Worm (Caenorhabditis elegans) whole organism, L2 larva: ENCODE measurements around the gene mxl-2.
A peak's percentile ranks its signal among the peaks of the same experiment; 100 is the strongest.

ENCODE experiments used
- ZK546.5 ChIP-seq: sonication (generic microtip); optimal IDR thresholded peaks from 2 replicates; lab custom pipeline; 2017; ENCODE audit warnings: missing biosample characterization, missing genetic modification characterization
- ama-1 ChIP-seq: fragments of 150-350 bp; optimal IDR thresholded peaks from 2 replicates; lab custom pipeline; 2018; ENCODE audit warnings: inconsistent platforms
- crh-2 ChIP-seq: sonication (generic microtip); optimal IDR thresholded peaks from 2 replicates; lab custom pipeline; 2017; ENCODE audit warnings: missing biosample characterization, missing genetic modification characterization
- dmd-4 ChIP-seq: sonication (generic microtip); optimal IDR thresholded peaks from 2 replicates; lab custom pipeline; 2017; ENCODE audit warnings: missing biosample characterization, missing genetic modification characterization
- elt-1 ChIP-seq: fragments of 150-350 bp; optimal IDR thresholded peaks from 2 replicates; lab custom pipeline; 2014; ENCODE audit warnings: missing biosample characterization, missing genetic modification characterization
- fos-1 ChIP-seq: fragments of 150-350 bp; optimal IDR thresholded peaks from 2 replicates; lab custom pipeline; 2014; ENCODE audit warnings: missing biosample characterization, missing genetic modification characterization
- gmeb-1 ChIP-seq: fragments of 150-350 bp; optimal IDR thresholded peaks from 2 replicates; lab custom pipeline; 2014; ENCODE audit warnings: missing biosample characterization, missing genetic modification characterization
- lin-11 ChIP-seq: fragments of 150-350 bp; sonication (generic microtip); optimal IDR thresholded peaks from 2 replicates; lab custom pipeline; 2014; ENCODE audit warnings: missing biosample characterization, missing genetic modification characterization, inconsistent platforms, mixed read lengths
- lin-39 ChIP-seq: fragments of 150-350 bp; optimal IDR thresholded peaks from 2 replicates; lab custom pipeline; 2014; ENCODE audit warnings: missing biosample characterization, missing genetic modification reagents, missing genetic modification characterization
- lsy-2 ChIP-seq, 2 experiments: fragments of 150-350 bp in 1 of 2; sonication (generic microtip) in 1 of 2; optimal IDR thresholded peaks; 2 replicates each; lab custom pipeline; 2014 to 2017; ENCODE audit warnings: missing biosample characterization in 2 of 2, missing genetic modification characterization in 2 of 2
- mab-5 ChIP-seq: fragments of 150-350 bp; optimal IDR thresholded peaks from 2 replicates; lab custom pipeline; 2014; ENCODE audit warnings: missing biosample characterization, missing genetic modification characterization
- mbf-1 ChIP-seq: sonication (generic microtip); optimal IDR thresholded peaks from 2 replicates; lab custom pipeline; 2017; ENCODE audit warnings: missing biosample characterization, missing genetic modification characterization
- mdl-1 ChIP-seq, 2 experiments: fragments of 150-350 bp in 1 of 2; sonication (generic microtip) in 1 of 2; optimal IDR thresholded peaks; 2 replicates each; lab custom pipeline; 2017; ENCODE audit warnings: missing biosample characterization in 2 of 2, missing genetic modification characterization in 2 of 2
- nhr-10 ChIP-seq: sonication (generic microtip); optimal IDR thresholded peaks from 2 replicates; lab custom pipeline; 2017; ENCODE audit warnings: missing biosample characterization, missing genetic modification characterization
- nhr-11 ChIP-seq: fragments of 150-350 bp; optimal IDR thresholded peaks from 2 replicates; lab custom pipeline; 2014; ENCODE audit warnings: missing biosample characterization, missing genetic modification characterization
- nhr-237 ChIP-seq: fragments of 150-350 bp; optimal IDR thresholded peaks from 2 replicates; lab custom pipeline; 2014; ENCODE audit warnings: missing biosample characterization, missing genetic modification characterization
- sem-4 ChIP-seq: fragments of 150-350 bp; optimal IDR thresholded peaks from 2 replicates; lab custom pipeline; 2014; ENCODE audit warnings: missing biosample characterization, missing genetic modification reagents, missing genetic modification characterization
- sma-3 ChIP-seq: sonication (generic microtip); optimal IDR thresholded peaks from 2 replicates; lab custom pipeline; 2016; ENCODE audit warnings: missing genetic modification reagents, missing genetic modification characterization, missing compliant biosample characterization
- sma-9 ChIP-seq, 2 experiments: fragments of 150-350 bp in 1 of 2; sonication (generic microtip) in 1 of 2; optimal IDR thresholded peaks; 2 replicates each; lab custom pipeline; 2014 to 2016; ENCODE audit warnings: missing genetic modification characterization in 2 of 2, mild to moderate bottlenecking in 1 of 2, missing biosample characterization in 1 of 2, missing compliant biosample characterization in 1 of 2, missing genetic modification reagents in 1 of 2, moderate library complexity in 1 of 2
- unc-55 ChIP-seq: fragments of 150-350 bp; sonication (generic microtip); optimal IDR thresholded peaks from 3 replicates; lab custom pipeline; 2014; ENCODE audit warnings: missing biosample characterization, missing genetic modification reagents, missing genetic modification characterization
- unc-62 ChIP-seq: fragments of 150-350 bp; optimal IDR thresholded peaks from 2 replicates; lab custom pipeline; 2014; ENCODE audit warnings: missing biosample characterization, missing genetic modification reagents, missing genetic modification characterization

The mxl-2 gene

DNA sequence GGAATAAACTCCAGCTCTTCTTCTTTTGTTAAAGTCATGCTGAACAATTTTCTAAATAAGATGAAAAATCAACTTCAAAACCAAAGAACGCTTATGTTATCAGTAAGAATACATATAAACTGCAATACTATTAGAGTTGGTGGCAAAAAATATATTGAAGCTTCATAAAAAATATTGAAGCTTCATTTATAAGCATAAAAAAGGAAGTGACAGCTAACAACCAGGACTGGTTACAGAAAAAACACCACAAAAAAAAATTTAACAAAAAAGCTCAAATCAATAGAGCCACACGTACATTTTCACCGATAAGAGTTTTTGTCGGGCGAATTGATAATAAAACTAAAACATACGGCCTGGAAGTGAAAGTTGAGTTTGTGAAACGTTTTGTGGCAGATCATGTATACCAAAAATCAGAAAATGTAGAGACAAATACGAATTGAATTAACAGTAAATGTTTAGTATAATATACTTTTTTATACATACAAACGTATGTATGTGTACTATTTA, 40.3 kb downstream of the mxl-2 start, which contains the start of gene sqst-5:
Gene sqst-5, minus strand, starts transcription at position 51 of the 507 bp plus-strand sequence.
- TF ChIP-seq sma-3 (GFP tag; lab: Kevin White, UChicago), result no peak
- peak; percentile 4 for TF ChIP-seq gmeb-1 (tag; lab: Kevin White, UChicago)
- no peak for TF ChIP-seq lin-11 (tag; lab: Kevin White, UChicago)
- no peak for TF ChIP-seq crh-2 (tag; lab: Kevin White, UChicago)
- TF ChIP-seq fos-1 (tag; lab: Kevin White, UChicago), result peak; percentile 65

DNA sequence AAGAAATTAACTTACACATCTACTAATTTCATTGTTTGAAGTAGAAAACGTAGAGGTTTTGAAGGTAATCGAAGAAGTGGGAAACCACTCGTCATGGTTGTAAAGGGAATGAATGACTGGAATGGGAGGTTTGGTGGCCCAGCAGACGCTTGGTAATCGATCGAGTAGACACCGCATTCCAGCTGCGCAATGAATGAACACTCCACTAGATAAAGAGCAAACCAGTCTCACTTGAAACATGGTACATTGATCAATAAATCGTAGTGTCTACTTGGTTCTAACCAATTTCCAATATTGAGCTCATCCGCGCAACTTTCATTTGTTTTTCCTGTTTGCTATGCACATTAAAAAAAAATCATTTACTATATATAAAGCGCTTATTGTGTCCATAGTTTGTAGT, 41.6 kb downstream of the mxl-2 start, which contains the start of gene fbxb-84:
Gene fbxb-84, minus strand, starts transcription at position 101 of the 400 bp plus-strand sequence.
- no peak for TF ChIP-seq mbf-1 (tag; lab: Kevin White, UChicago)
- no peak for TF ChIP-seq ZK546.5 (tag; lab: Kevin White, UChicago)

DNA sequence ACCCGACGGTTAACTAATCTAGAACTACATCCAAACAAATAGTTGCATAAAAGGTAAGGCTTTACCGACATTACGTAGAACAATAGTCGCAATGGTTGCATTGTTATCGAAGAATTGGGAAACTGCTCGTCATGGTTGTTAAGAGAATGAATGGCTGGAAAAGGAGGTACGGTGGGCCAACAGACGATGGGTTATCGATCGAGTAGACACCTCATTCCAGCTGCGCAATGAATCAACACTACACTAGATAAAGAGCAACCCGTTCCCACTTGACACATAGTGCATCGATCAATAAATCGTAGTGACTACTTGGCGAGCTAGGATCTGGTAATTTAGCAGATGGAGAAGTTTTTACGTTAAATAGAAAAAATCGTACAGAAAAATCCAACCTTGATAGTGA, 42.9 kb downstream of the mxl-2 start, which contains the start of the genes T17A3.12 and fbxb-83:
Gene T17A3.12, minus strand, starts transcription at position 101 of the 400 bp plus-strand sequence.
Gene fbxb-83, minus strand, starts transcription at position 134 of the 400 bp plus-strand sequence.
- TF ChIP-seq mab-5 (tag; lab: Kevin White, UChicago), result no peak

DNA sequence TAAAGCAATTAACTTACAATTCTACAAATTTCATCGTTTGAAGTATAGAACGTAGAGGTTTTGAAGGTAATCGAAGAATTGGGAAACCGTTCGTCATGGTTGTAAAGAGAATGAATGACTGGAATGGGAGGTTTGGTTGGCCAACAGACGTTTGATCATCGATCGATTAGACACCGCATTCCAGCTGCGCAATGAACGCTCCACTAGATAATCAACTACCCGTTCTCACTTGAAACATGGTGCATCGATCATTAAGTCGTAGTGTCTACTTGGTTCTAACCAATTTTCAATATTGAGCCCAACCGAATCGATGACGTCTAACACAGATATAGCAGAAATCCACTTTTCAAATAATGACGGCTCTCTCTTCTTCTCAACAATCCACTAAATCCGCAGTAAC, 44.8 kb downstream of the mxl-2 start, which contains the start of gene fbxb-82:
Gene fbxb-82, minus strand, starts transcription at position 101 of the 400 bp plus-strand sequence.
- TF ChIP-seq sma-9 (GFP tag; optimal IDR thresholded peaks at IDR 0.05; lab: Kevin White, UChicago) (no peak), sma-9 (tag; optimal IDR thresholded peaks at IDR 0.05; lab: Kevin White, UChicago) (no peak), ama-1 (lab: Kevin White, UChicago) (no peak), nhr-11 (no peak), unc-62 (GFP tag; lab: Kevin White, UChicago) (no peak), nhr-10 (no peak), unc-55 (GFP tag; lab: Kevin White, UChicago) (no peak), sem-4 (tag; lab: Kevin White, UChicago) (no peak), mbf-1 (tag; lab: Kevin White, UChicago) (no peak), sma-3 (GFP tag; lab: Kevin White, UChicago) (no peak), lin-39 (tag; lab: Kevin White, UChicago) (no peak), fos-1 (tag; lab: Kevin White, UChicago) (no peak), nhr-237 (tag; lab: Kevin White, UChicago) (no peak), dmd-4 (tag; lab: Kevin White, UChicago) (no peak), lsy-2 (tag; optimal IDR thresholded peaks at IDR 0.05; lab: Kevin White, UChicago) (no peak), mdl-1 (tag; optimal IDR thresholded peaks at IDR 0.05; lab: Kevin White, UChicago) (no peak)

DNA sequence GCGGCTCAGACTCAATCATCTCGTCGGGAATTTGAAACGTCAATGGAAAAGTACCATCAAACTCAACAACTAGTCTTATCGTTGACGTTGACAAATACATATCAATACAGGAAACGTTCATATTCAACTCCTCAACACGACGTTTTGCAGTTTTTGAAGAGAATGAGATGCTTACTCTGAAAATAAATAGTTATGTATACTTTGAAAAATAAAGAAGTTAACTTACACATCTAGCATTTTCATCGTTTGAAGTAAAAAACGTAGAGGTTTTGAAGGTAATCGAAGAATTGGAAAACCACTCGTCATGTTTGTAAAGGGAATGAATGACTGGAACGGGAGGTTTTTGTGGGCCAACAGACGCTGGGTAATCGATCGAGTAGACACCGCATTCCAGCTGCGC, 47.0 kb downstream of the mxl-2 start, which contains the start of gene fbxb-81:
Gene fbxb-81, minus strand, starts transcription at position 314 of the 400 bp plus-strand sequence.
- no peak for TF ChIP-seq elt-1 (tag; lab: Kevin White, UChicago)
- no peak for TF ChIP-seq ZK546.5 (tag; lab: Kevin White, UChicago)
